Worm (Caenorhabditis elegans): ENCODE data around the gene cone-1.

cone-1 gene

DNA sequence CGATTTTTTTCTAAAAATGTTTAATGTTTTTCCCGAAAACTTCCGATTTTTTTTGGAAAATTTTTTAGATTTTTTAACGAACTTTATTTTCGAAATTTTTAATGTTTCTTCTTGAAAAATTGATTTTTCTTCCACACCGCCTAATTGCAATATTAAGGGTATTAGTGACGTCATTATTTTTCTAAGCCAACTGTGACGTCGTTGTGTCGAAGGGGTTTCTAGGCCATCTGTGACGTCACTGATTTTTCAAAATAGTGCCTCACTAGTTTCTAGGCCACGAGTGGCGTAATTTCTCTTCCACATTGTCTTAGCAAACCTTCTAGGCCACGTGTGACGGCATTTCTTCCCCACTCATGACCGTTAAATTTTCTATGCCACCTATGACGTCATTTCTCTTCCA lies 21.6 kb downstream of the cone-1 start:
- TF ChIP-seq elt-1 (tag; optimal IDR thresholded peaks at IDR 0.05) = no peak
- TF ChIP-seq fkh-10 (GFP tag; optimal IDR thresholded peaks at IDR 0.05) = no peak
- TF ChIP-seq ama-1 (optimal IDR thresholded peaks at IDR 0.05) = no peak
- TF ChIP-seq ceh-28 (tag; optimal IDR thresholded peaks at IDR 0.05) = no peak
- TF ChIP-seq mml-1 (tag; optimal IDR thresholded peaks at IDR 0.05) = no peak
- no peak for TF ChIP-seq nhr-237 (tag; optimal IDR thresholded peaks at IDR 0.05)
- no peak for TF ChIP-seq lsy-12 (tag; optimal IDR thresholded peaks at IDR 0.05)
- no peak for TF ChIP-seq R02D3.7 (tag; optimal IDR thresholded peaks at IDR 0.05)
- no peak for TF ChIP-seq ceh-16 (tag; optimal IDR thresholded peaks at IDR 0.05)
- TF ChIP-seq nhr-77 (tag; optimal IDR thresholded peaks at IDR 0.05) = no peak
- TF ChIP-seq ceh-82 (tag; optimal IDR thresholded peaks at IDR 0.05) = no peak
- no peak for TF ChIP-seq snpc-4 (tag; optimal IDR thresholded peaks at IDR 0.05)
- no peak for TF ChIP-seq ztf-4 (tag; optimal IDR thresholded peaks at IDR 0.05)
- TF ChIP-seq nhr-12 (tag; optimal IDR thresholded peaks at IDR 0.05) = no peak

DNA sequence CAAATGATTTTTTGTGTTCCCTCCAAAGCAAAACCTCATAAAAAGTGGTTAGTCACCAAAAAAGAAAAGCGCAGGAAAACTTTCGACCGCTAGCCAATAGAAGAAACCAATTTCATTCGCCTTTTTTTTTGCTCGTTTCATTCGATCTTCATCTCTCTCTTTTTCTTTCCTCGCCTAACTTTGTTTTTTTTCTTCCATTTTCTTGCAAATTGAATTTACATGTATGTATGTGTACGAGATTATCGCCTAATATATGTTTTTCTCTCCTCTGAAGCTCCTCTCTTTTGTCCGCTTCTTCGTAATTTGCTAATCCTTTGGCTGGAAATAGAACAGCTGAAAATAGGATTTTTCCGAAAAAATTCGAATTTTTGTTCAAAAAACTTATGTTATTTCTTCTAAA lies 22.0 kb downstream of the cone-1 start:
- no peak for TF ChIP-seq hmg-11 (tag; optimal IDR thresholded peaks at IDR 0.05)
- peak; percentile 20 for TF ChIP-seq lin-15B (tag; optimal IDR thresholded peaks at IDR 0.05)
- peak; percentile 35 for TF ChIP-seq nfya-1 (tag; optimal IDR thresholded peaks at IDR 0.05; ENCODE audit: insufficient read depth)

DNA sequence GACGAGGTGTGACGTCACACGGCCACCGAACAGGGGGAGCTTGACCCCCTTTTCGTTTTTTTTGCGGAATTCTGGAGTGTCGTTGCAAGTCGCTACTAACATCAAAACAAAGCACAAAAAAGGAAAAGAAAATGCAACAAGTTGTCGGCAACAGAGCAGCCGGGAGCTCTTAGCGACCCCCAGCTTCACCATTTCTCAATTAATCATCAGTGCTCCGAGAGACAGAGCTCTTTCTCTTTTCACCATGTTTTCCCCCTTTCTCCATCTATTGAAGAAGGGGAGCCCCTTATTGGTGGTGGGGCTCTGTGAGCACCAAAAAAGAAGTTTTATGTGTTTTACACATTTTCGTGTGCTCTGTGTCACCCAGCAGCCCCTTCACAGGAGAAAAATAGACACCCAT lies 23.2 kb downstream of the cone-1 start:
- peak; percentile 69 for TF ChIP-seq lin-39 (tag; optimal IDR thresholded peaks at IDR 0.05)
- TF ChIP-seq tbx-2 (tag; optimal IDR thresholded peaks at IDR 0.05) = no peak

DNA sequence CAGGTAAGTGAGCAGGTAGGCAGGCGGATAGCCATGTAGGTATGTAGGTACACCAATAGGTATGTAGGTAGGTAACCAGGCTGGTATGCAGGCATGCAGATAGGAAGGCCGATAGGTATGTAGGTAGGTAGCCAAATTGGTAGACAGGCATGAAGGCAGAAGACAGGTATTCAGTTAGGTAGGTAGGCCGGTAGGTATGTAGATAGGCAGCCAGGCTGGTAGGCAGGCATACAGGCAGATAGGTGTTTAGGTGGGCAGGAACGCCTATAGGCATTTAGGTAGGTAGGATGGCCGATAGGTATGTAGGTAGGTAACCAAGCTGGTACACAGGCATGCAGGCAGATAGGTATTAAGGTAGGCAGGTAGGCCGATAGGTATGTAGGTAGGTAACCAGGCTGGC lies 30.4 kb downstream of the cone-1 start:
- TF ChIP-seq skn-1 (tag; optimal IDR thresholded peaks at IDR 0.05) (no peak), lin-15B (tag; optimal IDR thresholded peaks at IDR 0.05) (no peak), ztf-11 (tag; optimal IDR thresholded peaks at IDR 0.05) (no peak), egl-27 (tag; optimal IDR thresholded peaks at IDR 0.05) (no peak), nfya-1 (tag; optimal IDR thresholded peaks at IDR 0.05; ENCODE audit: insufficient read depth) (no peak), sea-2 (GFP tag; optimal IDR thresholded peaks at IDR 0.05) (no peak), nhr-67 (tag; optimal IDR thresholded peaks at IDR 0.05) (no peak), ceh-82 (tag; optimal IDR thresholded peaks at IDR 0.05) (no peak), nhr-23 (tag; optimal IDR thresholded peaks at IDR 0.05) (no peak), ZK546.5 (tag; optimal IDR thresholded peaks at IDR 0.05) (no peak), eor-1 (tag; optimal IDR thresholded peaks at IDR 0.05) (no peak), nhr-77 (tag; optimal IDR thresholded peaks at IDR 0.05) (no peak), aly-2 (tag; optimal IDR thresholded peaks at IDR 0.05) (no peak), pqm-1 (tag; optimal IDR thresholded peaks at IDR 0.05) (no peak), ceh-16 (tag; optimal IDR thresholded peaks at IDR 0.05) (no peak)

DNA sequence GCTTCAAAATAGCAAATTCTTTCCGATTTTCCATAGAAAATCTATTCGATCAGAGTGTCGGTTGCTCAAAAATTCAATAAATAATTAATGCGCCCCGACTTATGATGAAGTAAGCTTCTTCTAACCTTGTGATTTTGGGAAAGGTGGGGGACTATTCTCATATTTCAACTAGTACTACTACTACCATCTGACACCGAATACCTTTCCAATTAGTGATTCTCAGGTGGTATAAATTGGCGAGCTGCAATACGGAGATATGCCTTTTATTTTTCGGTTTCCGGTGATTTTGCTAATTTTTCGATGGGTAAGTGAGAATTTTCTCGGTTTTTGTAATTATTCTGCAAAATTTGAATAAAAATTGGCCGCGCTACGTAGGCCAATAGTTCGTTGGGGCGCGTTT lies 31.0 kb downstream of the cone-1 start, which contains the start of gene nhr-239:
nhr-239 (plus strand) TSS at position 301 of the 400 bp plus-strand sequence.
- no peak for TF ChIP-seq nhr-11 (tag; optimal IDR thresholded peaks at IDR 0.05)
- no peak for TF ChIP-seq zag-1 (tag; optimal IDR thresholded peaks at IDR 0.05)
- no peak for TF ChIP-seq elt-3 (tag; optimal IDR thresholded peaks at IDR 0.05)
- no peak for TF ChIP-seq ztf-4 (tag; optimal IDR thresholded peaks at IDR 0.05)
- TF ChIP-seq ceh-9 (tag; optimal IDR thresholded peaks at IDR 0.05) = no peak
- no peak for TF ChIP-seq snpc-4 (tag; optimal IDR thresholded peaks at IDR 0.05)
- no peak for TF ChIP-seq nhr-25 (tag; optimal IDR thresholded peaks at IDR 0.05)
- TF ChIP-seq ztf-11 (tag; optimal IDR thresholded peaks at IDR 0.05) = no peak
- TF ChIP-seq nhr-237 (tag; optimal IDR thresholded peaks at IDR 0.05) = no peak
- TF ChIP-seq daf-12 (tag; optimal IDR thresholded peaks at IDR 0.05) = no peak

DNA sequence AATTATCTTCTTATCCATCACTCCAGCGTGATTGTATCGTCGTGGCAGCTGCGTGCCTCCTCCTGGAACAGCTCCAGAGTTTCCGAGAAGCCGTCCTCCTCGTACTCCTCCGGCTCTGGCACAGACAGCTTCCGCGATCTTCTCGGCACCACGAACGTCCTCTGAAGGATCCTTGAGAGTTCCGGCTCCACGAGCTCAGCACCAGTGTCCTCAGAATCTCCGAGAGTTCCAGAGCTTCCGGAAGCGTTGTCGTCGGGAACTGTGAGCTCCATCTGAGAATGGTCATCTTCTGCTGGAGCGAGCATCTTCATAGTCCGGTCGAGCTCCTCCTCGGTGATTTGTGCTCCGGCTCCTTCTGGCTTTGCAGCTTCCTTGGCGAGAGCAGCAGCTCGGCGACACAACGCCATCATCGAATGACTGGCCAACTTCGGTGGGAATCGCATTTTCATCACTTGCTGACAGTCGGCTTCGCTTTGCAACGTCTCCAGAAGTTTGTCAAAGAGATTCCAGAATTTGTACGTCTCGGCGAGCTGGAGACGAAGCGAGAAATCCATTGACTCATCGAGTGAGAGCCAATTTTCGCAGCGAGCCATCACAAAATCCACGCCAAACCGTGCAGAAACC lies 32.7 kb downstream of the cone-1 start:
- no peak for TF ChIP-seq ceh-9 (tag; optimal IDR thresholded peaks at IDR 0.05)
- no peak for TF ChIP-seq egl-5 (tag; optimal IDR thresholded peaks at IDR 0.05)
- no peak for TF ChIP-seq ceh-82 (tag; optimal IDR thresholded peaks at IDR 0.05)
- no peak for TF ChIP-seq nhr-76 (tag; optimal IDR thresholded peaks at IDR 0.05)
- TF ChIP-seq hmg-11 (tag; optimal IDR thresholded peaks at IDR 0.05) = no peak
- TF ChIP-seq nfya-1 (tag; optimal IDR thresholded peaks at IDR 0.05; ENCODE audit: insufficient read depth) = no peak
- no peak for TF ChIP-seq ZK546.5 (tag; optimal IDR thresholded peaks at IDR 0.05)
- no peak for TF ChIP-seq nhr-25 (tag; optimal IDR thresholded peaks at IDR 0.05)
- TF ChIP-seq mdl-1 (tag; optimal IDR thresholded peaks at IDR 0.05) = no peak
- no peak for TF ChIP-seq fkh-10 (GFP tag; optimal IDR thresholded peaks at IDR 0.05)
- TF ChIP-seq nhr-11 (tag; optimal IDR thresholded peaks at IDR 0.05) = no peak
- no peak for TF ChIP-seq fkh-2 (tag; optimal IDR thresholded peaks at IDR 0.05)
- no peak for TF ChIP-seq lsy-12 (tag; optimal IDR thresholded peaks at IDR 0.05)
- no peak for TF ChIP-seq unc-62 (GFP tag; optimal IDR thresholded peaks at IDR 0.05)
- TF ChIP-seq ztf-4 (tag; optimal IDR thresholded peaks at IDR 0.05) = no peak
- TF ChIP-seq snpc-4 (tag; optimal IDR thresholded peaks at IDR 0.05) = no peak
- no peak for TF ChIP-seq unc-39 (tag; optimal IDR thresholded peaks at IDR 0.05)
- no peak for TF ChIP-seq mml-1 (tag; optimal IDR thresholded peaks at IDR 0.05)

Data from whole organism, L3 larva.